Worm (Caenorhabditis elegans) whole organism, L4 larva: ENCODE data around the gene pqn-42.

Source experiments
- F26F4.8 ChIP-seq: fragments of 200-800 bp; sonication (Bioruptor generic); conservative IDR thresholded peaks from 2 replicates; pipeline ENCODE4 v1.3.6; 2022; ENCODE audit warnings: missing genetic modification characterization, missing compliant biosample characterization
- F49E8.2 ChIP-seq: sonication (generic microtip); optimal IDR thresholded peaks from 2 replicates; lab custom pipeline; 2016; ENCODE audit warnings: missing compliant biosample characterization, mild to moderate bottlenecking, missing genetic modification characterization, borderline replicate concordance
- aly-2 ChIP-seq: sonication (generic microtip); optimal IDR thresholded peaks from 2 replicates; lab custom pipeline; 2018; ENCODE audit warnings: missing biosample characterization, missing genetic modification characterization
- dmd-9 ChIP-seq: fragments of 200-800 bp; sonication (Bioruptor generic); IDR thresholded peaks from 2 replicates; pipeline ENCODE4 v1.3.6; 2022; ENCODE audit warnings: missing genetic modification reagents, missing genetic modification characterization, missing compliant biosample characterization
- nhr-28 ChIP-seq: fragments of 150-350 bp; optimal IDR thresholded peaks from 2 replicates; lab custom pipeline; 2014; ENCODE audit warnings: missing biosample characterization, missing genetic modification characterization
- nhr-77 ChIP-seq: fragments of 150-350 bp; optimal IDR thresholded peaks from 2 replicates; lab custom pipeline; 2014; ENCODE audit warnings: missing biosample characterization, missing genetic modification characterization
- snpc-4 ChIP-seq: fragments of 150-350 bp; optimal IDR thresholded peaks from 2 replicates; lab custom pipeline; 2014; ENCODE audit warnings: missing biosample characterization, missing genetic modification characterization
- spr-3 ChIP-seq: fragments of 200-800 bp; sonication (Bioruptor generic); optimal IDR thresholded peaks from 2 replicates; lab custom pipeline; 2018; ENCODE audit warnings: mild to moderate bottlenecking, missing genetic modification characterization, missing compliant biosample characterization
- zag-1 ChIP-seq: fragments of 150-350 bp; optimal IDR thresholded peaks from 2 replicates; lab custom pipeline; 2014; ENCODE audit warnings: missing biosample characterization, missing genetic modification characterization

DNA sequence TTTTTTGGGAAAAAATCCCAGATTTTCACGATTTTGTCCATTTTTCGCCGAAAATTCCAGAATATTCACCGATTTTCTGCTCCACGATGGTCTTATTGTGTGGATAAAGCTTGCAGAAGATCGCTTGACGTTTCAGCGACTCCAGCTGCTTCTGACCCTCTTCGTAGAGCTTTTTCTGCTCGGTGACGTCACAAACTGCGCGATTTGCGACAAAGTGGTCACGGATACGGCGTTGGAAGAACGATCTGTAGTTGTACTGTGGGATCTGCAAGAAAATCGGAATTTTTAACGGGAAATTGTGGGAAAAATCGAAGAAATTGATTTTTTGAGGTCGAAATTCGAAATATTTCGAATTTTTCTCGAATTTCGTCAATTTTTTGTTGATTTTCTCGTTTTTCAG, 19.8 kb upstream of the pqn-42 start, which contains the start of gene mnat-1:
- TF ChIP-seq zag-1 (tag; lab: Kevin White, UChicago), result no peak
- TF ChIP-seq snpc-4, result no peak
- no peak for TF ChIP-seq nhr-28 (tag; lab: Kevin White, UChicago)
- no peak for TF ChIP-seq nhr-77 (tag; lab: Kevin White, UChicago)
- no peak for TF ChIP-seq aly-2 (tag; lab: Kevin White, UChicago)
- no peak for TF ChIP-seq spr-3 (GFP tag; lab: Kevin White, UChicago)
- TF ChIP-seq dmd-9, result no peak
- no peak for TF ChIP-seq F49E8.2
- TF ChIP-seq F26F4.8 (GFP tag; lab: Robert Waterston, UW), result no peak
